Worm (Caenorhabditis elegans) whole organism, L1 larva: ENCODE measurements around the gene nlp-14.

ENCODE experiments used
- fkh-10 ChIP-seq: sonication (generic microtip); optimal IDR thresholded peaks from 2 replicates; lab custom pipeline; 2017; ENCODE audit warnings: missing biosample characterization, missing genetic modification reagents, missing genetic modification characterization
- irx-1 ChIP-seq: sonication (generic microtip); optimal IDR thresholded peaks from 2 replicates; lab custom pipeline; 2016; ENCODE audit warnings: missing genetic modification characterization, missing compliant biosample characterization
- lsy-2 ChIP-seq, 2 experiments: fragments of 150-350 bp; optimal IDR thresholded peaks; 2 replicates each; lab custom pipeline; 2014; ENCODE audit warnings: missing biosample characterization in 2 of 2, missing genetic modification characterization in 2 of 2
- pqm-1 ChIP-seq: sonication (generic microtip); optimal IDR thresholded peaks from 3 replicates; lab custom pipeline; 2017; ENCODE audit warnings: missing biosample characterization, missing genetic modification characterization
- ztf-11 ChIP-seq, 2 experiments: sonication (generic microtip); optimal IDR thresholded peaks; 2 replicates each; lab custom pipeline; 2016 to 2017; ENCODE audit warnings: missing genetic modification characterization in 2 of 2, missing biosample characterization in 1 of 2, missing compliant biosample characterization in 1 of 2

DNA sequence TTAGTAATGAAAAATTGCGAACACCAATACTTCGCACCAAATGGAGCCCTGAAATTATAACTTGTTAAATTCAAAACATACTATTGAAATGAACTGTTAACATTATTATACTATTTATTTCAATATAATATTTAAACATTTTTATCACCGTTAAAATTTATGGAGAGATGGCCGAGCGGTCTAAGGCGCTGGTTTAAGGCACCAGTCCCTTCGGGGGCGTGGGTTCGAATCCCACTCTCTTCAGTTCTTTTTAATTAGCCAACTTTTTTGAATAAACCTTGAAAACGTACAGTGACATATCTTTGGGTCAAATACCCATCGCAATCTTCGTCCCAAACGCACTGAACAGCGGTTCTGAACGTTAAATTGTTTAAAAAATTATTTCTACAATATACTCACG is 20.2 kb upstream of the nlp-14 start:
- no peak for TF ChIP-seq fkh-10 (GFP tag; lab: Kevin White, UChicago)
- no peak for TF ChIP-seq pqm-1
- TF ChIP-seq lsy-2 (tag; optimal IDR thresholded peaks at IDR 0.05; lab: Kevin White, UChicago) = no peak
- TF ChIP-seq irx-1 = no peak
- no peak for TF ChIP-seq ztf-11 (tag; optimal IDR thresholded peaks at IDR 0.05; lab: Kevin White, UChicago)
